Fruit fly (Drosophila melanogaster) whole organism, embryonic: Measurements from ENCODE around the gene Nt5b.

ENCODE experiments used
- CG12236 ChIP-seq: fragments of 200-800 bp; sonication (Bioruptor generic); optimal IDR thresholded peaks from 2 replicates; lab custom pipeline; 2016; ENCODE audit warnings: missing biosample characterization, missing genetic modification characterization
- CG13287 ChIP-seq: fragments of 200-800 bp; sonication (Bioruptor generic); IDR thresholded peaks from 2 replicates; pipeline ENCODE4 v1.3.6; 2022; ENCODE audit warnings: missing biosample characterization, missing genetic modification characterization; ENCODE audit not compliant: partially characterized antibody
- CG14710 ChIP-seq: fragments of 200-800 bp; sonication (Bioruptor generic); optimal IDR thresholded peaks from 3 replicates; lab custom pipeline; 2019; ENCODE audit warnings: missing biosample characterization, mild to moderate bottlenecking, missing genetic modification characterization, moderate library complexity
- CG14965 ChIP-seq: fragments of 200-800 bp; sonication (Bioruptor generic); optimal IDR thresholded peaks from 2 replicates; lab custom pipeline; 2016; ENCODE audit warnings: missing biosample characterization, missing genetic modification characterization, borderline replicate concordance
- CG17328 ChIP-seq: fragments of 200-800 bp; sonication (Bioruptor generic); IDR thresholded peaks from 2 replicates; pipeline ENCODE4 v1.3.6; 2022; ENCODE audit warnings: missing biosample characterization, missing genetic modification characterization
- CG17829 ChIP-seq: fragments of 200-800 bp; optimal IDR thresholded peaks from 2 replicates; lab custom pipeline; 2019; ENCODE audit warnings: missing biosample characterization, mild to moderate bottlenecking, missing genetic modification characterization, moderate library complexity
- CG34422 ChIP-seq: fragments of 200-800 bp; sonication (Bioruptor generic); IDR thresholded peaks from 3 replicates; pipeline ENCODE4 v1.3.6; 2022; ENCODE audit warnings: missing biosample characterization, missing genetic modification characterization
- CG3847 ChIP-seq: fragments of 200-800 bp; sonication (Bioruptor generic); IDR thresholded peaks from 2 replicates; pipeline ENCODE4 v1.3.6; 2022; ENCODE audit warnings: missing biosample characterization, missing genetic modification characterization
- CG4707 ChIP-seq: fragments of 200-800 bp; sonication (Bioruptor generic); optimal IDR thresholded peaks from 2 replicates; lab custom pipeline; 2018; ENCODE audit warnings: missing biosample characterization, mild to moderate bottlenecking, missing genetic modification characterization, moderate library complexity
- CG4854 ChIP-seq: fragments of 200-800 bp; sonication (Bioruptor generic); optimal IDR thresholded peaks from 2 replicates; lab custom pipeline; 2016; ENCODE audit warnings: missing biosample characterization, missing genetic modification characterization, inconsistent platforms
- CG7928 ChIP-seq: fragments of 200-800 bp; sonication (Bioruptor generic); optimal IDR thresholded peaks from 2 replicates; lab custom pipeline; 2017; ENCODE audit warnings: missing biosample characterization, mild to moderate bottlenecking, missing genetic modification characterization
- CG9797 ChIP-seq: fragments of 200-800 bp; sonication (Bioruptor generic); optimal IDR thresholded peaks from 3 replicates; lab custom pipeline; 2018; ENCODE audit warnings: missing biosample characterization, mild to moderate bottlenecking, missing genetic modification characterization
- CG9932 ChIP-seq: fragments of 200-800 bp; sonication (Bioruptor generic); IDR thresholded peaks from 2 replicates; pipeline ENCODE4 v1.3.6; 2022; ENCODE audit warnings: missing biosample characterization, missing genetic modification characterization
- CrebB ChIP-seq: fragments of 200-800 bp; sonication (Bioruptor generic); optimal IDR thresholded peaks from 3 replicates; lab custom pipeline; 2018; ENCODE audit warnings: missing biosample characterization, mild to moderate bottlenecking, missing genetic modification characterization
- Dp ChIP-seq: fragments of 200-800 bp; sonication (Bioruptor generic); optimal IDR thresholded peaks from 2 replicates; lab custom pipeline; 2018; ENCODE audit warnings: missing biosample characterization, mild to moderate bottlenecking, missing genetic modification characterization, moderate library complexity
- E2f2 ChIP-seq: fragments of 200-800 bp; sonication (Bioruptor generic); IDR thresholded peaks from 2 replicates; pipeline ENCODE4 v1.3.6; 2022; ENCODE audit warnings: missing biosample characterization, missing genetic modification characterization
- ERR ChIP-seq: fragments of 200-800 bp; sonication (Bioruptor generic); optimal IDR thresholded peaks from 2 replicates; lab custom pipeline; 2016; ENCODE audit warnings: missing biosample characterization, missing genetic modification characterization
- Elba2 ChIP-seq: fragments of 200-800 bp; sonication (Bioruptor generic); optimal IDR thresholded peaks from 3 replicates; lab custom pipeline; 2016; ENCODE audit warnings: missing biosample characterization, missing genetic modification characterization
- HmgZ ChIP-seq: fragments of 200-800 bp; sonication (Bioruptor generic); optimal IDR thresholded peaks from 2 replicates; lab custom pipeline; 2018; ENCODE audit warnings: missing biosample characterization, mild to moderate bottlenecking, missing genetic modification characterization
- Lhr ChIP-seq: fragments of 200-800 bp; sonication (Bioruptor generic); optimal IDR thresholded peaks from 3 replicates; lab custom pipeline; 2017; ENCODE audit warnings: mild to moderate bottlenecking, missing biosample characterization, missing genetic modification reagents, missing genetic modification characterization
- MBD-R2 ChIP-seq: fragments of 200-800 bp; sonication (Bioruptor generic); IDR thresholded peaks from 2 replicates; pipeline ENCODE4 v1.3.6; 2022; ENCODE audit warnings: missing biosample characterization, missing genetic modification characterization
- MESR4 ChIP-seq: fragments of 200-800 bp; sonication (Bioruptor generic); optimal IDR thresholded peaks from 2 replicates; lab custom pipeline; 2018; ENCODE audit warnings: missing biosample characterization, mild to moderate bottlenecking, missing genetic modification characterization, moderate library complexity
- NC2α ChIP-seq: fragments of 200-800 bp; sonication (Bioruptor generic); optimal IDR thresholded peaks from 2 replicates; lab custom pipeline; 2016; ENCODE audit warnings: missing biosample characterization, missing genetic modification characterization
- Nf-YC ChIP-seq: fragments of 200-800 bp; optimal IDR thresholded peaks from 3 replicates; lab custom pipeline; 2019; ENCODE audit warnings: missing biosample characterization, mild to moderate bottlenecking, missing genetic modification characterization, moderate library complexity
- Opbp ChIP-seq: fragments of 200-800 bp; sonication (Bioruptor generic); IDR thresholded peaks from 3 replicates; pipeline ENCODE4 v1.3.6; 2022; ENCODE audit warnings: missing biosample characterization, missing genetic modification characterization; ENCODE audit not compliant: partially characterized antibody
- Pdp1 ChIP-seq, 2 experiments: fragments of 200-800 bp; sonication (Bioruptor generic); optimal IDR thresholded peaks; 3 replicates each; lab custom pipeline; 2016; ENCODE audit warnings: missing biosample characterization in 2 of 2, missing genetic modification characterization in 2 of 2, mild to moderate bottlenecking in 1 of 2, moderate library complexity in 1 of 2
- Sin3A ChIP-seq: fragments of >200 bp; optimal IDR thresholded peaks from 2 replicates; lab custom pipeline; 2018
- Sry-δ ChIP-seq: fragments of 200-800 bp; sonication (Bioruptor generic); optimal IDR thresholded peaks from 2 replicates; lab custom pipeline; 2016; ENCODE audit warnings: missing biosample characterization, missing genetic modification characterization
- TFAM ChIP-seq: fragments of 200-800 bp; sonication (Bioruptor generic); optimal IDR thresholded peaks from 2 replicates; lab custom pipeline; 2017; ENCODE audit warnings: missing biosample characterization, missing genetic modification characterization, inconsistent platforms
- Tbp ChIP-seq: fragments of >200 bp; optimal IDR thresholded peaks from 2 replicates; lab custom pipeline; 2018; ENCODE audit warnings: missing biosample characterization, missing genetic modification characterization
- Xbp1 ChIP-seq: fragments of 200-800 bp; sonication (Bioruptor generic); optimal IDR thresholded peaks from 3 replicates; lab custom pipeline; 2016; ENCODE audit warnings: missing biosample characterization, mild to moderate bottlenecking, missing genetic modification characterization
- ato ChIP-seq: fragments of 200-800 bp; sonication (Bioruptor generic); IDR thresholded peaks from 2 replicates; pipeline ENCODE4 v1.3.6; 2022; ENCODE audit warnings: missing biosample characterization, missing genetic modification characterization; ENCODE audit not compliant: partially characterized antibody
- chinmo ChIP-seq: fragments of 200-800 bp; sonication (Bioruptor generic); IDR thresholded peaks from 4 replicates; pipeline ENCODE4 v1.3.6; 2022; ENCODE audit warnings: missing biosample characterization, missing genetic modification characterization; ENCODE audit not compliant: partially characterized antibody
- disco-r ChIP-seq: fragments of 200-800 bp; sonication (Bioruptor generic); optimal IDR thresholded peaks from 2 replicates; lab custom pipeline; 2016; ENCODE audit warnings: missing biosample characterization, missing genetic modification characterization
- ewg ChIP-seq: fragments of 200-800 bp; sonication (Bioruptor generic); optimal IDR thresholded peaks from 3 replicates; lab custom pipeline; 2017; ENCODE audit warnings: mild to moderate bottlenecking, missing biosample characterization, missing genetic modification reagents, missing genetic modification characterization
- exex ChIP-seq: fragments of 200-800 bp; sonication (Bioruptor generic); optimal IDR thresholded peaks from 4 replicates; lab custom pipeline; 2018; ENCODE audit warnings: missing biosample characterization, mild to moderate bottlenecking, missing genetic modification characterization, moderate library complexity
- fd3F ChIP-seq: fragments of 200-800 bp; sonication (Bioruptor generic); optimal IDR thresholded peaks from 2 replicates; lab custom pipeline; 2018; ENCODE audit warnings: missing biosample characterization, mild to moderate bottlenecking, missing genetic modification characterization, moderate library complexity
- hkb ChIP-seq, 2 experiments: fragments of 200-800 bp in 1 of 2; fragments of >200 bp in 1 of 2; sonication (Bioruptor generic) in 1 of 2; IDR thresholded peaks in 1 of 2; optimal IDR thresholded peaks in 1 of 2; 2 replicates each; pipeline versions ENCODE4 v1.3.6 to Lab custom; 2017 to 2022; ENCODE audit warnings: missing biosample characterization in 1 of 2, missing genetic modification characterization in 1 of 2
- kni ChIP-seq: fragments of 200-800 bp; sonication (Bioruptor generic); optimal IDR thresholded peaks from 3 replicates; lab custom pipeline; 2017; ENCODE audit warnings: mild to moderate bottlenecking, missing biosample characterization, missing genetic modification reagents, missing genetic modification characterization
- nmo ChIP-seq: fragments of 200-800 bp; sonication (Bioruptor generic); optimal IDR thresholded peaks from 2 replicates; lab custom pipeline; 2018; ENCODE audit warnings: missing biosample characterization, mild to moderate bottlenecking, missing genetic modification characterization, moderate library complexity
- prd ChIP-seq, 3 experiments: fragments of >200 bp in 2 of 3; fragments of 200-800 bp in 1 of 3; sonication (Bioruptor generic) in 1 of 3; optimal IDR thresholded peaks in 2 of 3; IDR thresholded peaks in 1 of 3; 2 replicates in 2 of 3; 3 replicates in 1 of 3; pipeline versions ENCODE4 v1.3.6 to Lab custom; 2017 to 2022; ENCODE audit warnings: missing biosample characterization in 1 of 3, missing genetic modification characterization in 1 of 3
- pros ChIP-seq: fragments of 200-800 bp; sonication (Bioruptor generic); optimal IDR thresholded peaks from 3 replicates; lab custom pipeline; 2019; ENCODE audit warnings: missing biosample characterization, mild to moderate bottlenecking, missing genetic modification characterization, moderate library complexity
- sens ChIP-seq: fragments of 200-800 bp; sonication (Bioruptor generic); peaks from one replicate; lab custom pipeline; 2016; ENCODE audit warnings: missing biosample characterization, missing genetic modification characterization
- sna ChIP-seq: fragments of 200-800 bp; sonication (Bioruptor generic); IDR thresholded peaks from 2 replicates; pipeline ENCODE4 v1.3.6; 2022; ENCODE audit warnings: missing biosample characterization, missing genetic modification characterization; ENCODE audit not compliant: partially characterized antibody
- sob ChIP-seq: fragments of 200-800 bp; sonication (Bioruptor generic); IDR thresholded peaks from 2 replicates; pipeline ENCODE4 v1.3.6; 2022; ENCODE audit warnings: missing biosample characterization, missing genetic modification characterization
- sr ChIP-seq: fragments of 200-800 bp; sonication (Bioruptor generic); IDR thresholded peaks from 3 replicates; pipeline ENCODE4 v1.3.6; 2022; ENCODE audit warnings: missing biosample characterization, missing genetic modification characterization
- sug ChIP-seq: fragments of 200-800 bp; optimal IDR thresholded peaks from 2 replicates; lab custom pipeline; 2019; ENCODE audit warnings: missing biosample characterization, mild to moderate bottlenecking, missing genetic modification characterization, moderate library complexity
- unc-4 ChIP-seq: fragments of 200-800 bp; sonication (Bioruptor generic); IDR thresholded peaks from 2 replicates; pipeline ENCODE4 v1.3.6; 2022; ENCODE audit warnings: missing biosample characterization, missing genetic modification characterization; ENCODE audit not compliant: partially characterized antibody

Nt5b gene

dm6 chrX:18385056-18385455 is 24.9 kb downstream of the Nt5b start, which contains the start of gene betaCOP (continued):
- peak; percentile 51 for TF ChIP-seq hkb (optimal IDR thresholded peaks at IDR 0.05; lab: Kevin White, UChicago)
- TF ChIP-seq hkb (GFP tag; IDR thresholded peaks at IDR 0.05; lab: Robert Waterston, UW): no peak
- TF ChIP-seq Pdp1 (GFP tag; optimal IDR thresholded peaks at IDR 0.05; lab: Kevin White, UChicago): peak in 1 of 2 experiments; percentile 39
- no peak for TF ChIP-seq prd (optimal IDR thresholded peaks at IDR 0.05; lab: Kevin White, UChicago)
- 0 out of 3 replicates have a peak, but pooled peaks have one; percentile 11 for TF ChIP-seq prd (GFP tag; IDR thresholded peaks at IDR 0.05; lab: Robert Waterston, UW)
- TF ChIP-seq sna (GFP tag; lab: Robert Waterston, UW): no peak
- TF ChIP-seq CG34422: 0 out of 3 replicates have a peak, but pooled peaks have one; percentile 45
- TF ChIP-seq ewg: peak; percentile 17
- TF ChIP-seq Elba2: peak; percentile 88
- peak; percentile 36; the same call in 1 of the 2 replicates for TF ChIP-seq CG13287 (GFP tag; lab: Robert Waterston, UW)
- TF ChIP-seq CG7928 (GFP tag; lab: Kevin White, UChicago): peak; percentile 92
- TF ChIP-seq TFAM: no peak
- TF ChIP-seq chinmo (GFP tag; lab: Robert Waterston, UW): no peak
- peak; percentile 64 for TF ChIP-seq Sry-δ (GFP tag; lab: Kevin White, UChicago)
- TF ChIP-seq Nf-YC (tag; lab: Kevin White, UChicago): no peak
- TF ChIP-seq Tbp (GFP tag; lab: Kevin White, UChicago): no peak
- TF ChIP-seq exex (tag; lab: Kevin White, UChicago): no peak
- TF ChIP-seq CG14965 (GFP tag; lab: Kevin White, UChicago): no peak
- no peak for TF ChIP-seq sug (tag; lab: Kevin White, UChicago)
- no peak for TF ChIP-seq disco-r (GFP tag; lab: Kevin White, UChicago)
- TF ChIP-seq kni (GFP tag; lab: Kevin White, UChicago): no peak
- TF ChIP-seq Sin3A (lab: Kevin White, UChicago): peak; percentile 86
- TF ChIP-seq fd3F (GFP tag; lab: Kevin White, UChicago): no peak
- TF ChIP-seq CG4854: no peak
- no peak for TF ChIP-seq CG12236
- TF ChIP-seq CG9797 (GFP tag; lab: Kevin White, UChicago): peak; percentile 81
- peak; percentile 37 for TF ChIP-seq nmo (GFP tag; lab: Kevin White, UChicago)
- TF ChIP-seq ERR: no peak
- peak; percentile 68 for TF ChIP-seq MBD-R2 (GFP tag; lab: Robert Waterston, UW)
- peak; percentile 8 for TF ChIP-seq sens (GFP tag; lab: Kevin White, UChicago)
- TF ChIP-seq CG14710 (tag; lab: Kevin White, UChicago): peak; percentile 56
- TF ChIP-seq CG3847 (GFP tag; lab: Robert Waterston, UW): peak; percentile 45
- 0 out of 2 replicates have a peak, but pooled peaks have one; percentile 16 for TF ChIP-seq unc-4 (GFP tag; lab: Robert Waterston, UW)
- TF ChIP-seq ato (GFP tag; lab: Robert Waterston, UW): no peak
- TF ChIP-seq sob (GFP tag; lab: Robert Waterston, UW): 0 out of 2 replicates have a peak, but pooled peaks have one; percentile 6
- peak; percentile 26; the same call in 1 of the 2 replicates for TF ChIP-seq CG9932
- TF ChIP-seq MESR4 (GFP tag; lab: Kevin White, UChicago): peak; percentile 81
- TF ChIP-seq CG17829 (tag; lab: Kevin White, UChicago): peak; percentile 29
- no peak for TF ChIP-seq pros (GFP tag; lab: Kevin White, UChicago)
- TF ChIP-seq E2f2 (GFP tag; lab: Robert Waterston, UW): peak; percentile 99
- 0 out of 2 replicates have a peak, but pooled peaks have one; percentile 9 for TF ChIP-seq CG17328 (GFP tag; lab: Robert Waterston, UW)
- TF ChIP-seq Dp: peak; percentile 96
- no peak for TF ChIP-seq CrebB (tag; lab: Kevin White, UChicago)
- TF ChIP-seq NC2α (GFP tag; lab: Kevin White, UChicago): no peak
- no peak for TF ChIP-seq sr (GFP tag; lab: Robert Waterston, UW)
- no peak for TF ChIP-seq CG4707
- peak; percentile 45 for TF ChIP-seq Xbp1 (GFP tag; lab: Kevin White, UChicago)
- TF ChIP-seq Lhr (GFP tag; lab: Kevin White, UChicago): peak; percentile 69
- peak; percentile 47; the same call in 2 of the 3 replicates for TF ChIP-seq Opbp (GFP tag; lab: Robert Waterston, UW)
- peak; percentile 36 for TF ChIP-seq HmgZ (tag; lab: Kevin White, UChicago)
